Worm (Caenorhabditis elegans): Measurements from ENCODE around the gene K02E11.3.

DNA sequence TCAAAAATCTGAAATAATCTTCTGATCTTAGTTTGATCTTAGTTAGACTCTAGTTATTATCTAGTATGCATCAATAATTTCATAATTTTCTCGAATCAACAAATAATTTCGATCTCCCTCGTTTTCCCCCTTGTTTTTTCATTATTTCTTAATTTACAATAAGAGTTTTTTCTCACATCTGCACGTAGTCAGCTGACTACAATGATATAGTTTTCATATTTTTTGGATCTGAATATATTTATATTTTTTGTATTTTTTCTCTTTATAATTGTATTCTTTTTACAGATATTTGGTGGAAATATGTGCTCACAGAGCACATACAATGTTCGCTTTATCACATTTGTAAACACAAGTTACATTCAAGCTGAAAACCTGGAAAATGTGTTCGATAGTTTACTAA is 2.8 kb downstream of the K02E11.3 start, which contains the start of gene sre-7:
- TF ChIP-seq dao-5 (tag; optimal IDR thresholded peaks at IDR 0.05) (no peak), him-1 (tag; optimal IDR thresholded peaks at IDR 0.05) (no peak), W03F9.2 (tag; optimal IDR thresholded peaks at IDR 0.05) (no peak)

Data from whole organism, L4/young adult.